Worm (Caenorhabditis elegans): Measurements from ENCODE around the gene T19D12.5.
A peak's percentile ranks its signal among the peaks of the same experiment; 100 is the strongest.

Gene T19D12.5

ce11 chrII:6587264-6587870 lies 48.7 kb downstream of the T19D12.5 start, which contains the start of gene C56C10.7:
Gene C56C10.7 (minus strand): TSS chrII:6587575.
- TF ChIP-seq pax-1 (tag; optimal IDR thresholded peaks at IDR 0.05) (no peak), fax-1 (tag; optimal IDR thresholded peaks at IDR 0.05) (no peak), mec-3 (tag; optimal IDR thresholded peaks at IDR 0.05; ENCODE audit: borderline replicate concordance) (no peak), T23F11.4 (GFP tag; optimal IDR thresholded peaks at IDR 0.05) (no peak), ama-1 (optimal IDR thresholded peaks at IDR 0.05) (peak; percentile 43), K09A11.1 (tag; optimal IDR thresholded peaks at IDR 0.05; ENCODE audit: insufficient read depth) (no peak), eyg-1 (tag; optimal IDR thresholded peaks at IDR 0.05) (no peak), ref-2 (tag; optimal IDR thresholded peaks at IDR 0.05) (no peak)
